Fruit fly (Drosophila melanogaster): Measurements from ENCODE around the gene Srp54.

- TF ChIP-seq Mad (GFP tag; optimal IDR thresholded peaks at IDR 0.05), result peak; percentile 15
- TF ChIP-seq CG14014 (GFP tag; IDR thresholded peaks at IDR 0.05), result no peak
- TF ChIP-seq peb (GFP tag; IDR thresholded peaks at IDR 0.05), result no peak
- TF ChIP-seq CG8478 (optimal IDR thresholded peaks at IDR 0.05), result no peak
- no peak for TF ChIP-seq stc (GFP tag; IDR thresholded peaks at IDR 0.05)
- no peak for TF ChIP-seq ind (GFP tag; optimal IDR thresholded peaks at IDR 0.05)
Measured at dm6 chr2L:9894871-9895364, 17.8 kb upstream of the Srp54 start, which contains the start of gene Bka.

Measured in whole organism, embryonic.